Fruit fly (Drosophila melanogaster) whole organism, prepupa: ENCODE measurements around the gene CG7675.

Source experiments
- Blimp-1 ChIP-seq: fragments of 200-800 bp; sonication (Bioruptor generic); optimal IDR thresholded peaks from 3 replicates; lab custom pipeline; 2017; ENCODE audit warnings: missing biosample characterization, missing genetic modification characterization, mild to moderate bottlenecking, moderate library complexity, missing genetic modification reagents
- CG10631 ChIP-seq: fragments of 200-800 bp; sonication (Bioruptor generic); optimal IDR thresholded peaks from 2 replicates; lab custom pipeline; 2016; ENCODE audit warnings: missing biosample characterization, missing genetic modification characterization
- CG10669 ChIP-seq: fragments of 200-800 bp; sonication (Bioruptor generic); optimal IDR thresholded peaks from 3 replicates; lab custom pipeline; 2018; ENCODE audit warnings: missing biosample characterization, mild to moderate bottlenecking, missing genetic modification characterization, moderate library complexity
- CG11294 ChIP-seq: fragments of 200-800 bp; sonication (Bioruptor generic); IDR thresholded peaks from 2 replicates; pipeline ENCODE4 v1.3.6; 2022; ENCODE audit warnings: missing biosample characterization, missing genetic modification characterization
- CG11762 ChIP-seq: fragments of 200-800 bp; sonication (Bioruptor generic); optimal IDR thresholded peaks from 3 replicates; lab custom pipeline; 2016; ENCODE audit warnings: missing biosample characterization, missing genetic modification characterization; ENCODE audit not compliant: insufficient read depth
- CG11902 ChIP-seq: fragments of 200-800 bp; sonication (Bioruptor generic); optimal IDR thresholded peaks from 3 replicates; lab custom pipeline; 2016; ENCODE audit warnings: missing biosample characterization, missing genetic modification characterization
- CG1621 ChIP-seq: fragments of 200-800 bp; sonication (Bioruptor generic); optimal IDR thresholded peaks from 3 replicates; lab custom pipeline; 2018; ENCODE audit warnings: missing biosample characterization, mild to moderate bottlenecking, missing genetic modification characterization
- CG16779 ChIP-seq: fragments of 200-800 bp; sonication (Bioruptor generic); optimal IDR thresholded peaks from 3 replicates; lab custom pipeline; 2017; ENCODE audit warnings: missing biosample characterization, mild to moderate bottlenecking, missing genetic modification characterization
- CG3032 ChIP-seq: fragments of 200-800 bp; optimal IDR thresholded peaks from 2 replicates; lab custom pipeline; 2019; ENCODE audit warnings: missing biosample characterization, mild to moderate bottlenecking, missing genetic modification characterization, moderate library complexity
- CG32006 ChIP-seq: fragments of 200-800 bp; sonication (Bioruptor generic); optimal IDR thresholded peaks from 3 replicates; lab custom pipeline; 2017; ENCODE audit warnings: missing biosample characterization, mild to moderate bottlenecking, missing genetic modification characterization
- CG34406 ChIP-seq: fragments of 200-800 bp; sonication (Bioruptor generic); optimal IDR thresholded peaks from 3 replicates; lab custom pipeline; 2016; ENCODE audit warnings: missing biosample characterization, missing genetic modification characterization
- CG4318 ChIP-seq: fragments of 200-800 bp; sonication (Bioruptor generic); optimal IDR thresholded peaks from 3 replicates; lab custom pipeline; 2017; ENCODE audit warnings: missing biosample characterization, mild to moderate bottlenecking, missing genetic modification characterization
- CG6163 ChIP-seq: fragments of 200-800 bp; sonication (Bioruptor generic); IDR thresholded peaks from 3 replicates; pipeline ENCODE4 v1.3.6; 2022; ENCODE audit warnings: missing biosample characterization, missing genetic modification characterization
- CG6276 ChIP-seq: fragments of 200-800 bp; sonication (Bioruptor generic); optimal IDR thresholded peaks from 2 replicates; lab custom pipeline; 2017; ENCODE audit warnings: missing biosample characterization, mild to moderate bottlenecking, missing genetic modification characterization
- CG6792 ChIP-seq: fragments of 200-800 bp; sonication (Bioruptor generic); optimal IDR thresholded peaks from 3 replicates; lab custom pipeline; 2016; ENCODE audit warnings: missing biosample characterization, missing genetic modification characterization
- CG6854 ChIP-seq: fragments of 200-800 bp; sonication (Bioruptor generic); optimal IDR thresholded peaks from 2 replicates; lab custom pipeline; 2017; ENCODE audit warnings: missing biosample characterization, mild to moderate bottlenecking, missing genetic modification characterization
- CG7368 ChIP-seq: fragments of 200-800 bp; sonication (Bioruptor generic); optimal IDR thresholded peaks from 3 replicates; lab custom pipeline; 2016; ENCODE audit warnings: missing biosample characterization, missing genetic modification characterization
- CG8119 ChIP-seq: fragments of 200-800 bp; sonication (Bioruptor generic); IDR thresholded peaks from 3 replicates; pipeline ENCODE4 v1.3.6; 2022; ENCODE audit warnings: missing biosample characterization, missing genetic modification characterization
- CG8319 ChIP-seq: fragments of 200-800 bp; sonication (Bioruptor generic); optimal IDR thresholded peaks from 3 replicates; lab custom pipeline; 2016; ENCODE audit warnings: missing biosample characterization, missing genetic modification characterization
- CG9139 ChIP-seq: fragments of 200-800 bp; sonication (Bioruptor generic); optimal IDR thresholded peaks from 3 replicates; lab custom pipeline; 2017; ENCODE audit warnings: missing biosample characterization, mild to moderate bottlenecking, missing genetic modification characterization
- Ets21C ChIP-seq: fragments of 200-800 bp; sonication (Bioruptor generic); optimal IDR thresholded peaks from 3 replicates; lab custom pipeline; 2016; ENCODE audit warnings: missing biosample characterization, missing genetic modification characterization
- Ets96B ChIP-seq: fragments of 200-800 bp; optimal IDR thresholded peaks from 2 replicates; lab custom pipeline; 2019; ENCODE audit warnings: missing biosample characterization, mild to moderate bottlenecking, missing genetic modification characterization, moderate library complexity
- Hr38 ChIP-seq: sonication (Bioruptor generic); optimal IDR thresholded peaks from 2 replicates; lab custom pipeline; 2016; ENCODE audit warnings: missing biosample characterization, missing genetic modification characterization
- Hr39 ChIP-seq: fragments of 200-800 bp; sonication (Bioruptor generic); optimal IDR thresholded peaks from 2 replicates; lab custom pipeline; 2016; ENCODE audit warnings: missing biosample characterization, missing genetic modification characterization
- Lpt ChIP-seq: fragments of 200-800 bp; sonication (Bioruptor generic); optimal IDR thresholded peaks from 3 replicates; lab custom pipeline; 2016; ENCODE audit warnings: missing biosample characterization, missing genetic modification characterization
- Met ChIP-seq: fragments of 200-800 bp; sonication (Bioruptor generic); optimal IDR thresholded peaks from 3 replicates; lab custom pipeline; 2016; ENCODE audit warnings: missing biosample characterization, missing genetic modification characterization
- OdsH ChIP-seq: fragments of 200-800 bp; sonication (Bioruptor generic); optimal IDR thresholded peaks from 3 replicates; lab custom pipeline; 2016; ENCODE audit warnings: missing biosample characterization, missing genetic modification characterization
- Sox102F ChIP-seq: fragments of 200-800 bp; sonication (Bioruptor generic); optimal IDR thresholded peaks from 2 replicates; lab custom pipeline; 2016; ENCODE audit warnings: missing biosample characterization, mild to moderate bottlenecking, missing genetic modification characterization
- achi ChIP-seq: fragments of 200-800 bp; sonication (Bioruptor generic); optimal IDR thresholded peaks from 3 replicates; lab custom pipeline; 2016; ENCODE audit warnings: missing biosample characterization, missing genetic modification characterization
- acj6 ChIP-seq: fragments of 200-800 bp; sonication (Bioruptor generic); optimal IDR thresholded peaks from 3 replicates; lab custom pipeline; 2016; ENCODE audit warnings: missing biosample characterization, missing genetic modification characterization
- dac ChIP-seq: fragments of 200-800 bp; sonication (Bioruptor generic); optimal IDR thresholded peaks from 2 replicates; lab custom pipeline; 2017; ENCODE audit warnings: missing biosample characterization, mild to moderate bottlenecking, missing genetic modification characterization
- dsx ChIP-seq: fragments of 200-800 bp; optimal IDR thresholded peaks from 3 replicates; lab custom pipeline; 2019; ENCODE audit warnings: missing biosample characterization, mild to moderate bottlenecking, missing genetic modification characterization, moderate library complexity; ENCODE audit not compliant: poor library complexity, severe bottlenecking
- eg ChIP-seq: fragments of 200-800 bp; sonication (Bioruptor generic); IDR thresholded peaks from 3 replicates; pipeline ENCODE4 v1.3.6; 2022; ENCODE audit warnings: missing biosample characterization, missing genetic modification characterization
- fd59A ChIP-seq: fragments of 200-800 bp; sonication (Bioruptor generic); optimal IDR thresholded peaks from 2 replicates; lab custom pipeline; 2017; ENCODE audit warnings: missing biosample characterization, mild to moderate bottlenecking, missing genetic modification characterization, missing genetic modification reagents
- fd85E ChIP-seq: fragments of 200-800 bp; sonication (Bioruptor generic); optimal IDR thresholded peaks from 3 replicates; lab custom pipeline; 2016; ENCODE audit warnings: missing biosample characterization, missing genetic modification characterization
- fkh ChIP-seq: fragments of 200-800 bp; sonication (Bioruptor generic); optimal IDR thresholded peaks from 3 replicates; lab custom pipeline; 2017; ENCODE audit warnings: missing biosample characterization, mild to moderate bottlenecking, missing genetic modification characterization, moderate library complexity
- lz ChIP-seq: fragments of 200-800 bp; sonication (Bioruptor generic); optimal IDR thresholded peaks from 3 replicates; lab custom pipeline; 2016; ENCODE audit warnings: missing biosample characterization, missing genetic modification characterization
- net ChIP-seq: fragments of 200-800 bp; sonication (Bioruptor generic); optimal IDR thresholded peaks from 3 replicates; lab custom pipeline; 2016; ENCODE audit warnings: missing biosample characterization, missing genetic modification characterization
- pdm3 ChIP-seq: fragments of 200-800 bp; sonication (Bioruptor generic); optimal IDR thresholded peaks from 3 replicates; lab custom pipeline; 2016; ENCODE audit warnings: missing biosample characterization, missing genetic modification characterization
- spab ChIP-seq: fragments of 200-800 bp; sonication (Bioruptor generic); optimal IDR thresholded peaks from 2 replicates; lab custom pipeline; 2017; ENCODE audit warnings: missing biosample characterization, mild to moderate bottlenecking, missing genetic modification characterization, missing genetic modification reagents
- ss ChIP-seq, 2 experiments: fragments of 200-800 bp; sonication (Bioruptor generic); optimal IDR thresholded peaks; 2 replicates in 1 of 2; 3 replicates in 1 of 2; lab custom pipeline; 2017 to 2018; ENCODE audit warnings: mild to moderate bottlenecking in 2 of 2, missing biosample characterization in 2 of 2, missing genetic modification characterization in 2 of 2, moderate library complexity in 1 of 2
- topi ChIP-seq: fragments of 200-800 bp; sonication (Bioruptor generic); optimal IDR thresholded peaks from 3 replicates; lab custom pipeline; 2016; ENCODE audit warnings: missing biosample characterization, missing genetic modification characterization
- vri ChIP-seq: fragments of 200-800 bp; sonication (Bioruptor generic); optimal IDR thresholded peaks from 3 replicates; lab custom pipeline; 2016; ENCODE audit warnings: missing biosample characterization, mild to moderate bottlenecking, missing genetic modification characterization

Gene CG7675

DNA sequence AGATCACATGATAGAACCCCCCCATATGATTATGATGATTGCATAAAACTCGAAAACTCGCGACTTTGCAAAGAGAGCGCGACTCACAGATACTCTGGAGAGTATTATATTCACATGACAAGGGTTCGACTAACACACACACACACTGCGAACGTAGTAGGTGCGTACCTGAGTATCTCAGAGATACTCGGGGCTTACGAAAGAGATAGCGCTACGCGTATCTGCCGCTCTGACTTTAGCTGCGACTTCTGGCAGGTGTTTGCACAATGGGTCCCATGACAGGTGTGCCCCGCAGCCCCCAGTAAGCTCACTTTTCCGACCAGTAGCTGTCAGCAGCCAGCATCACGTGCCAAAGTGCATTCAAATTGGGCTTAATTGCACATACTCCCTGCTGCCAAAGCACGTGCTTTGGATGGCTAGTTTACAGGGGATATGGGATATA is 17.5 kb upstream of the CG7675 start (continued):
- no peak for TF ChIP-seq Hr39 (GFP tag; lab: Kevin White, UChicago)
- TF ChIP-seq CG6854 (GFP tag; lab: Kevin White, UChicago), result peak; percentile 2
- no peak for TF ChIP-seq CG8319 (GFP tag; lab: Kevin White, UChicago)
- TF ChIP-seq CG6276 (GFP tag; lab: Kevin White, UChicago), result no peak
- no peak for TF ChIP-seq OdsH
- TF ChIP-seq net (GFP tag; lab: Kevin White, UChicago), result no peak
- no peak for TF ChIP-seq acj6
- TF ChIP-seq Ets96B (tag; lab: Kevin White, UChicago), result no peak
- no peak for TF ChIP-seq spab (GFP tag; lab: Kevin White, UChicago)
- peak; percentile 51 for TF ChIP-seq vri (GFP tag; lab: Kevin White, UChicago)
- no peak for TF ChIP-seq Hr38 (GFP tag; lab: Kevin White, UChicago)
- TF ChIP-seq eg (GFP tag; lab: Robert Waterston, UW), result no peak
- TF ChIP-seq fkh (GFP tag; lab: Kevin White, UChicago), result peak; percentile 76
- TF ChIP-seq dsx, result no peak
- TF ChIP-seq CG1621 (tag; lab: Kevin White, UChicago), result no peak
- TF ChIP-seq dac (GFP tag; lab: Kevin White, UChicago), result no peak

DNA sequence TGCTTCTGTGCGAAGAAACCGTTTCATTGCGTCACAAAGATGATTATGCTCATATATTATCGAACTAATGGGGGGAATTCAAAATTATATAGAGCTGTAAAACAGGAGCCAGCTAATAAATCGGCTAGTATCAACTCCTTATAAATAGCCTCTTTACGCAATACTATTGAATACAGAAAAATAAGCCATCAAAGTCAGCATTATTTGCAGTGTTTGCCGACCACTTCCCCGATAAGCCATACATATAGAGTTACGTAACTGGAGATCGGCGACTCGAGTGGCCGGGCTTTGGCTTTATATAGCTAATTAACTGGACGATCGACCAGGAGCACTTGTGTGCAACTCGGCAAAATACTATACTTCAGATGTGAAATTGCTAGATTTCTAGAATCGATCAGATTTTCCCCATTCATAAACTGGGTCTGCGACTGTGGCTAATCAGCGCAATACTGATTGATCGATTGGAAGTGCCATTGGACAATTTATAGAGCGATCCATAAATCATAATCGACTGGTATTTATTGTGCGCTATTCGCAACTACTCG is 16.9 kb upstream of the CG7675 start:
- TF ChIP-seq Ets96B (tag; lab: Kevin White, UChicago), result no peak
- TF ChIP-seq CG11294 (GFP tag; lab: Robert Waterston, UW), result peak; percentile 23; the same call in 1 of the 2 replicates
- TF ChIP-seq CG6163 (GFP tag; lab: Robert Waterston, UW), result peak; percentile 80
- TF ChIP-seq eg (GFP tag; lab: Robert Waterston, UW), result no peak
- TF ChIP-seq CG10631, result no peak
- TF ChIP-seq CG3032 (tag; lab: Kevin White, UChicago), result peak; percentile 50

DNA sequence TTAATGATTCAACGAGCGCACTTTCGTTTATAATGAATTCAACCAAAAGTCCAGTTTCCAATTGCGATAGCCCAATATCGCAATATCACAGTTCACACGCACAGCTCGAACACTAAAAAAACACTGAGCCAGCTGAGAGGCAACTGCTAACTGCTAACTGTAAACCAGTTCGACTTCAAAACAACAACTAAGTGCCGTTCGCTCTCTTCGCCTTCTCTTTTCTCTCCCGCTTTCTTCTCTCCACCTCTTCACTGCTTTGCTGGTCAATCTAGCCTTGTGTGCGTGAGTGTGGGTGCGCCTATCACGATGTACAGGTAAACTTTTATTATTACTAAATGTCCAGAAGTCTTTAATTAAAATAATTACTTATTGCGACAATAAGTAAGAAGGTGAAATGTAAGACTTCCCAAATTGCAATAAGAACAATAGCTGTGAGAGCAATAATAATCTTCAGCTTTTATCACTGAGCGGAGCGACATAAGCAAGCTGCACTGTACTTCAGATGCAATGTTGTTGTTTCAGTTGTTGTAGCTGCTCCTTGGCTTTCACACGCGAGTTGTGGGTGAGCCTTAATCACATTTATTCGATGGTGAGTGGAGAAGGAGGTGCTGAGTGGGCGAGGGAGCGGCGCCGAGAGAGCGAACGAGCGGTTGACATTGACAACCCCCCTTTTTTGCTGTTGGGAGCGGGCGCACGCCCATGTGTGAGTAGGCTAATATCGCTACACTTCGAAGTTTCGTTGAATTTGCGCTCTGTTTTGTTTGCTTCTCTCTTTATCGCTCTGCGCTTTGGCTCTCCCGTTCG is 16.0 kb upstream of the CG7675 start, which contains the start of gene Vti1b:
Vti1b (plus strand) TSS at position 195 of the 804 bp plus-strand sequence.
- TF ChIP-seq OdsH (peak; percentile 99), CG11902 (GFP tag; lab: Kevin White, UChicago) (peak; percentile 97), Sox102F (GFP tag; lab: Kevin White, UChicago) (peak; percentile 99), Blimp-1 (GFP tag; lab: Kevin White, UChicago) (peak; percentile 88), CG10669 (peak; percentile 98), CG7368 (GFP tag; lab: Kevin White, UChicago) (peak; percentile 97), Ets96B (tag; lab: Kevin White, UChicago) (peak; percentile 98), dac (GFP tag; lab: Kevin White, UChicago) (peak; percentile 95), CG9139 (GFP tag; lab: Kevin White, UChicago) (peak; percentile 91), CG11762 (GFP tag; lab: Kevin White, UChicago) (peak; percentile 96), Lpt (GFP tag; lab: Kevin White, UChicago) (peak; percentile 98), CG34406 (GFP tag; lab: Kevin White, UChicago) (peak; percentile 98), fd59A (peak; percentile 96), acj6 (peak; percentile 99), fd85E (GFP tag; lab: Kevin White, UChicago) (peak; percentile 93), topi (peak; percentile 98), lz (GFP tag; lab: Kevin White, UChicago) (peak; percentile 97), CG8119 (GFP tag; lab: Robert Waterston, UW) (peak; percentile 99), Ets21C (GFP tag; lab: Kevin White, UChicago) (peak; percentile 96), pdm3 (GFP tag; lab: Kevin White, UChicago) (peak; percentile 99), CG4318 (GFP tag; lab: Kevin White, UChicago) (peak; percentile 98), achi (GFP tag; lab: Kevin White, UChicago) (peak; percentile 98), CG8319 (GFP tag; lab: Kevin White, UChicago) (peak; percentile 97), ss (GFP tag; optimal IDR thresholded peaks at IDR 0.05; lab: Kevin White, UChicago) (peak; percentile 92 to 95), CG3032 (tag; lab: Kevin White, UChicago) (peak; percentile 94), Hr38 (GFP tag; lab: Kevin White, UChicago) (peak; percentile 95), dsx (peak; percentile 96), net (GFP tag; lab: Kevin White, UChicago) (peak; percentile 98), CG16779 (tag; lab: Kevin White, UChicago) (peak; percentile 93), eg (GFP tag; lab: Robert Waterston, UW) (peak; percentile 98), CG32006 (GFP tag; lab: Kevin White, UChicago) (peak; percentile 99), CG10631 (peak; percentile 97), CG6792 (GFP tag; lab: Kevin White, UChicago) (peak; percentile 98), Met (GFP tag; lab: Kevin White, UChicago) (peak; percentile 98)
